Worm (Caenorhabditis elegans): ENCODE measurements around the gene rpl-18.

The rpl-18 gene

DNA sequence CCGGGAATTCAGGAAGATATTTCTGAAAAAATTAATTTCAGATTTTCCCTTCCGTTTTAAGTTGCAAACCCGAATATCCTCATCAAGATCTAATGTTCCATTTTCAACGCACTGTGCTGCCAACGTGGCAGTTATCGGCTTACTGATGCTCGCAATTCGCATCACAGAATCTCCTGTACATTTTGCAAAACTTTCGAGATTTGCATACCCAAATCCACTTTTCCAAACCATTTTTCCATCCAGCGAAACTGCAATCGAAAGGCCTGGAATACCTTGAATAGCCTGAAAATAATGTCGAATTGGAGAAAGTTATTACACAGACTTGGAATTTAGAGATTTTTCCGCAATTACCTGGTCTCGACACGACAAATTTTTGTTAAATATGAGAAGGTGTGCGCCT lies 7.1 kb downstream of the rpl-18 start:
- TF ChIP-seq sea-1 (GFP tag; conservative IDR thresholded peaks at IDR 0.05) (no peak), tbx-11 (GFP tag; IDR thresholded peaks at IDR 0.05) (no peak), tbx-37 (GFP tag; conservative IDR thresholded peaks at IDR 0.05) (no peak), scrt-1 (GFP tag; IDR thresholded peaks at IDR 0.05) (no peak), pes-1 (GFP tag; IDR thresholded peaks at IDR 0.05) (no peak), ama-1 (optimal IDR thresholded peaks at IDR 0.05) (no peak), aly-1 (tag; optimal IDR thresholded peaks at IDR 0.05) (no peak), hmbx-1 (tag; optimal IDR thresholded peaks at IDR 0.05) (no peak), flt-1 (GFP tag; IDR thresholded peaks at IDR 0.05) (no peak), ceh-36 (tag; optimal IDR thresholded peaks at IDR 0.05) (no peak), tra-4 (tag; optimal IDR thresholded peaks at IDR 0.05) (no peak), F13C5.2 (tag; optimal IDR thresholded peaks at IDR 0.05) (no peak), hmg-4 (GFP tag; optimal IDR thresholded peaks at IDR 0.05) (no peak), hnd-1 (tag; optimal IDR thresholded peaks at IDR 0.05) (no peak), ets-7 (tag; optimal IDR thresholded peaks at IDR 0.05) (no peak), B0310.2 (tag; optimal IDR thresholded peaks at IDR 0.05) (no peak), ceh-13 (GFP tag; optimal IDR thresholded peaks at IDR 0.05) (no peak)

DNA sequence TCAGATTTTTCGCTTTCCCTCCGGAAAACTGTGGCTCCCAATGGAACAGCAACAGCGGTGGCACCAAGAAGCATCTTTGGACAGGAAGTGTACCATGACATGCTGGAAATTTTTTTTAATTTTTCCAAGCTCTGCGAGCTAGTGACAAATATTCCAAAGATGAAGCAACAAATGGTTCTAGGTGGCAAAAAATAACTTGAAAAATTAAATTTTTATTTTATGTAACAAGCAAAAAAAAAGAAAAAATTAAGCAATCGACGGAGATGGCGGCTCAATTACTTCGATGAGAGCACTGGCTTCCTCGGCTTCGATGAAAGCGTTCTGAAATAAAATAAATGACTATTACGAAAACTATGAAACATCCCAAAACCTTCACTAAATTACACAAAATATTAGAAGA lies 7.9 kb downstream of the rpl-18 start, which contains the start of gene lact-9:
Gene lact-9, minus strand, starts transcription at position 101 of the 400 bp plus-strand sequence.
- TF ChIP-seq sea-1 (GFP tag; conservative IDR thresholded peaks at IDR 0.05) (no peak), B0310.2 (tag; optimal IDR thresholded peaks at IDR 0.05) (no peak), hmg-4 (GFP tag; optimal IDR thresholded peaks at IDR 0.05) (no peak), ceh-13 (GFP tag; optimal IDR thresholded peaks at IDR 0.05) (no peak), F13C5.2 (tag; optimal IDR thresholded peaks at IDR 0.05) (no peak), scrt-1 (GFP tag; IDR thresholded peaks at IDR 0.05) (no peak), flt-1 (GFP tag; IDR thresholded peaks at IDR 0.05) (no peak), tbx-37 (GFP tag; conservative IDR thresholded peaks at IDR 0.05) (no peak)

DNA sequence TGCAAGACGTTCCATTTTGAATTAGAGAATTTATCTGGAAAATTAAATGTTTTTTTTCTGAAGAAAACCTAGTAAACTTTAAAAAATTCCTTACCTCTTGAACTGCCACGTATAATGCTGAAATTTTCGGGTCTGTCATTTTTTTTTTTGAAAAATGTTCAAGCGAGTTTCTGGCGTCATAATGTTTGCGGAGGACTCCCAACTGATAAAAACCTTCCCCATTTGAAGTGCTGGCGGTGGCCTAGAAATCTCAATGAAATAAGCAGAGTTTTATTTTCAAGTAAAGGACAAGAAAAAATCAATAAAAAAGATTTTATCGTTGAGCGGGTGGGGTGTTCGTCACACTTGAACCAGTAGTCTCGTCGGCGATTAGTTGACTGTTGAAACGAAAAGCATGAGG lies 9.0 kb downstream of the rpl-18 start, which contains the start of gene icap-1:
Gene icap-1, minus strand, starts transcription at position 272 of the 400 bp plus-strand sequence.
- TF ChIP-seq flt-1 (GFP tag; IDR thresholded peaks at IDR 0.05) (no peak), hmg-4 (GFP tag; optimal IDR thresholded peaks at IDR 0.05) (no peak), ama-1 (optimal IDR thresholded peaks at IDR 0.05) (no peak), ceh-13 (GFP tag; optimal IDR thresholded peaks at IDR 0.05) (no peak), ets-7 (tag; optimal IDR thresholded peaks at IDR 0.05) (no peak), hnd-1 (tag; optimal IDR thresholded peaks at IDR 0.05) (no peak), pes-1 (GFP tag; IDR thresholded peaks at IDR 0.05) (no peak), tbx-37 (GFP tag; conservative IDR thresholded peaks at IDR 0.05) (no peak), B0310.2 (tag; optimal IDR thresholded peaks at IDR 0.05) (no peak)

DNA sequence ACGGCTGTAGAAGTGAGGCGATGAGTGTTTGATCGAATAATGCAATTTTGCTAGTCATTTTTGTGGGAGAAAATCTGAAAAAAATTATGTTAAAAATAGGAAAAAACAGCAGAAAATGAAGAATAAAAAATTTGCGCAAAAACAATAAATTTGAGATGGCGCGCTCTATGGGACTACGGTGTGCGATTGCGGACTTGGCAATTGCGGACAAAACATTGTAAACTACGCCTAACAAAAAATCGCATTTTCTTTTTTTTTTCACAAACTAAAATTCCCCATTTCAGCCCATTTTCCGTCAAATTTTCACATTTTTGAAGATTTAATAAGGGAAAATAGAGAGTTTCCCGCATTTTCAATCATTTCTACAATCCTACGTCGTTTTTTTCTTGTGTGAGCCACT lies 11.0 kb downstream of the rpl-18 start, which contains the start of the genes sas-6 and Y45F10D.7:
Gene sas-6, minus strand, starts transcription at position 80 of the 400 bp plus-strand sequence.
Gene Y45F10D.7, plus strand, starts transcription at position 256 of the 400 bp plus-strand sequence.
- 0 out of 2 replicates have a peak, but pooled peaks have one; percentile 40 for TF ChIP-seq tbx-11 (GFP tag; IDR thresholded peaks at IDR 0.05)
- peak; percentile 84 for TF ChIP-seq F13C5.2 (tag; optimal IDR thresholded peaks at IDR 0.05)
- 0 out of 2 replicates have a peak, but pooled peaks have one; percentile 47 for TF ChIP-seq pes-1 (GFP tag; IDR thresholded peaks at IDR 0.05)
- 0 out of 2 replicates have a peak, but pooled peaks have one; percentile 22 for TF ChIP-seq flt-1 (GFP tag; IDR thresholded peaks at IDR 0.05)
- TF ChIP-seq ceh-36 (tag; optimal IDR thresholded peaks at IDR 0.05) = no peak
- TF ChIP-seq sea-1 (GFP tag; conservative IDR thresholded peaks at IDR 0.05) = no peak
- no peak for TF ChIP-seq hnd-1 (tag; optimal IDR thresholded peaks at IDR 0.05)
- no peak for TF ChIP-seq ets-7 (tag; optimal IDR thresholded peaks at IDR 0.05)

DNA sequence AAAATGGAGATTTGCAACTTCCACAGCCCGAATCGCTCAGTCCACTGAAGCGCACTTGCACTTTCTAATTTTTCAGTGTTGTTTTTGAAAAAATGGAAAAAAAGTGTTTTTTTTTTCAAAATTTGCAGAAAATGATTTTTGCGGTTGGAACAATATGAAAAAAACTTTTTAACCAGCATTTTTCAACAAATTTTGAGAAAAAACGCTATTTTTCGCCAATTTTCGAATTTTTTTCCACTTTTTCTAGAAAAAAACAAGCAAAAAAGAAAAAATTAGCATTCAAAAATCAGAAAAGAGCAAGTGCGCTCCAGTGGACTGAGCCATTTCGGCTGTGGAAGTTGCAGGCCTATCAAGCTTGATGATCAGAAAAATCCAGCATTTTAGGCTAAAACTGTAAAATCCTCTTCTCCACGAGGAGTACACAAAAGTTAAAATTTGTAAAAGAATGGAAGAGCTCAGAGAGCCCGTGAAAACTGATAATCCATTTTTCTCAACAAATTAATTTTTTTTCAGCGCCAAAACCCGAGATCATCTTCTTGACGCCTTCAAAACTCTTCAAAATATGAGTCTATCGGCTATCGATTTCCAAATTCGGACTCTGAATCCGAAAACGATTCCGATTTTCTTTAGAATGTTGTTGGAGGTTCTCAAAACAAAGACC lies 17.7 kb downstream of the rpl-18 start:
- TF ChIP-seq sea-1 (GFP tag; conservative IDR thresholded peaks at IDR 0.05) = no peak
- TF ChIP-seq ama-1 (optimal IDR thresholded peaks at IDR 0.05) = peak; percentile 43

DNA sequence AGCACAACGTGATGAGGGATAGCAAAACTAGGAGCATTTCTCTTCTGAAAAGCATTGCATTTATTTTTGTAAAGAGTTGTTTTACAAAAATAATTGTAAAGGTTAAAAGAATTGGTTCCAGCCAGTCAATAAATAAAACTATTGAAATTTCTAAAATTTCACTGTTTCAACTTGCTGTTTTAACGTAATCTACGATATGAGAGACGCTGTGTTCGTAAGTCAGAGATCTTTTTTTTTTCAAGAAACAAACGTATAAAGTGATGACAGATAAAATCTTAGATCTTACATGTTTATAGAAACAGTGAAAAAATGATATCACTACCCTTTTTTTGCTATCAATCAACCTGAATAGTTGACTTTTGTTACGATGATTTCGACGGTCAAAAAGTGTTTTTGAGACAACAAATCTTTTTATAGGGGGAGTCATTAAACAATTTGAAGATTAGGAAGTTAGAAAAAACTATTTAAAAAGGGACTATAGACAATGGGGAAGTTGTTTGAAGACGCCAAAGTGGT lies 20.3 kb downstream of the rpl-18 start, which contains the start of gene Y45F10D.6:
Gene Y45F10D.6, minus strand, starts transcription at position 51 of the 516 bp plus-strand sequence.
- TF ChIP-seq aly-1 (tag; optimal IDR thresholded peaks at IDR 0.05) (no peak), scrt-1 (GFP tag; IDR thresholded peaks at IDR 0.05) (no peak), sea-1 (GFP tag; conservative IDR thresholded peaks at IDR 0.05) (no peak), hnd-1 (tag; optimal IDR thresholded peaks at IDR 0.05) (no peak), B0310.2 (tag; optimal IDR thresholded peaks at IDR 0.05) (no peak), tbx-11 (GFP tag; IDR thresholded peaks at IDR 0.05) (no peak), hmbx-1 (tag; optimal IDR thresholded peaks at IDR 0.05) (no peak), tra-4 (tag; optimal IDR thresholded peaks at IDR 0.05) (no peak), F13C5.2 (tag; optimal IDR thresholded peaks at IDR 0.05) (no peak), ceh-13 (GFP tag; optimal IDR thresholded peaks at IDR 0.05) (no peak)

DNA sequence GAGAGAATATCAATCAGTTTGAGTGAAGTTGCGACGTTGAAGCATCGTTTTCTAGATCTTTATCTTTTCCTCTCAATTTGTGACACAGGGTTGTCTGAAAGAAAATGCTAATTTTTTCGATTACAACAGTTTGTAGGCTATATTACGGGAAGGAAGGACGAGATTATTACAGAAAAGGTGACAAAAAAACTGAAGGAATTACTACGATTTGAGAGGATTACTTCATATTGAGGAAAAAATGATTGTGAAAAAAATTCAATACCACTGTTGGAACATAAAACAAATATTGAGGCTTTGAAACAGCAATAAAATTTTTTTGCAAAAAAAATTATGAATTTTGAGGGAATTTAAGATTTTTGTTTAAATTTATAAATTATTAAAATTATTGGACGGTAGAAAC lies 30.1 kb downstream of the rpl-18 start, which contains the start of gene Y45F10D.14:
Gene Y45F10D.14, minus strand, starts transcription at position 101 of the 400 bp plus-strand sequence.
- TF ChIP-seq F13C5.2 (tag; optimal IDR thresholded peaks at IDR 0.05) (no peak), ceh-36 (tag; optimal IDR thresholded peaks at IDR 0.05) (no peak), hnd-1 (tag; optimal IDR thresholded peaks at IDR 0.05) (no peak), B0310.2 (tag; optimal IDR thresholded peaks at IDR 0.05) (no peak), pes-1 (GFP tag; IDR thresholded peaks at IDR 0.05) (no peak), tbx-11 (GFP tag; IDR thresholded peaks at IDR 0.05) (no peak), tra-4 (tag; optimal IDR thresholded peaks at IDR 0.05) (no peak), aly-1 (tag; optimal IDR thresholded peaks at IDR 0.05) (no peak), hmg-4 (GFP tag; optimal IDR thresholded peaks at IDR 0.05) (no peak), hmbx-1 (tag; optimal IDR thresholded peaks at IDR 0.05) (no peak), ceh-13 (GFP tag; optimal IDR thresholded peaks at IDR 0.05) (no peak), ama-1 (optimal IDR thresholded peaks at IDR 0.05) (no peak), ets-7 (tag; optimal IDR thresholded peaks at IDR 0.05) (no peak), scrt-1 (GFP tag; IDR thresholded peaks at IDR 0.05) (no peak), sea-1 (GFP tag; conservative IDR thresholded peaks at IDR 0.05) (no peak), tbx-37 (GFP tag; conservative IDR thresholded peaks at IDR 0.05) (no peak), flt-1 (GFP tag; IDR thresholded peaks at IDR 0.05) (no peak)
